Fruit fly (Drosophila melanogaster): ENCODE data around the gene CG45428.
A peak's percentile ranks its signal among the peaks of the same experiment; 100 is the strongest.

CG45428 gene

DNA sequence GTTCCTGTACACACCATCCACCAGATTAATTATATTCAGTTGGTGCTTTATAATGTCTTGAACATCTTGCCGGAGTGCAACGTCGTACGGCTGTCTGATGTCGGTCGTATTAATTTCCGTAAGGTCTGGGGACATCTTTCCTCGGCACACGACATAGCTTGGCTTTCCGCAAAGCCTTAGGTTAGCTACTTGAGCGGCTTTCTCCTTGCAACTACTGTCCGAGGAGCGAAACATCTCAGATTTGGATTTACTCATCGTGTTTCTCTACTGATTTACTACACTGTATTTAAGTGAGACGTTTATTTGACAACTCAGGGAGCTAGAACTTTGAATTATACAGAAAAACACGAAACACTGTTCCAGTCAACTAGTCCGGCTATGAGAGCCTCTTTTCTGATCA lies at the start of gene CG45428, which contains the start of gene CG11226:
TSS of gene CG45428 (minus strand) at position 303 of the 400 bp plus-strand sequence.
TSS of gene CG11226 (plus strand) at position 301 of the 400 bp plus-strand sequence.
- no peak for TF ChIP-seq CG17801 (GFP tag; optimal IDR thresholded peaks at IDR 0.05; ENCODE audit: partially characterized antibody)

DNA sequence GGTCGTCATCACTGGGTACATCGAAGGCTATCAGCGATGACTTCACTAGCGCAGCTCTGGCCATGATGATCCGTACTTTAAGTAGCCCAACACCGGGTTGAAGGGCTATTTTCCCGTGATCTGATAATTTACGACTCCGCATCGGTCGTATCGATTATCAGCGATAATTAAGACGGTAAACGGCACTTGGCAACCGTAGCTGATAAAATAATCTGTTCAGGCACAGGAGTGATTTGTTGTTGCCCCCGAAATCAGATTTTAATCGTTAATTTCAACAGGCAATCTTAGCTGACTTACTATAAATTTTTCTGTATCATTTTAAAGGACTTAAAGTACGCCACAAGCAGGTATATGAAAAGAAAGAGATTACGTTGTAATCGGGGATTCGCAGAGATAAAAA lies 49.0 kb upstream of the CG45428 start:
- TF ChIP-seq CG17801 (GFP tag; optimal IDR thresholded peaks at IDR 0.05; ENCODE audit: partially characterized antibody): no peak

- no peak for TF ChIP-seq CG17801 (GFP tag; optimal IDR thresholded peaks at IDR 0.05; ENCODE audit: partially characterized antibody)
Observed at dm6 chr3L:22884481-22884880, 47.6 kb upstream of the CG45428 start.

DNA sequence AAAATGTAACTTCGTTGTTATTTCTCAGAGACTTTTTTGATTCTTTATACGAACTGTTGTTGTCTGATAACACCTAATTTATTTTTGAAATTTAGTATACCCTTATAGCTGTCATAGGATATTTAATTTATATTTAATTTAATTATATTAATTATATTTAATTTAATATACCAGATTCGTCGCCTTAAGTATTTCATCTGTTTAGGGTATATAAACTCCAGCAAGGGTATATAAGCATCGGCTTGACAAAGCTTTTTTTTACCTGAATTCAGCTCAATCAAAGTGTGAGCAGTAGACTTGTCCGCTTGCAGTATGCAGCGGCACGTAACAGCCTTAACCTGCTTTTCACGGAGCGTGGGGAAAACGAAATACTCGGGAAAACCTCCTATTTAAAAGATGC lies 46.8 kb upstream of the CG45428 start:
- TF ChIP-seq CG17801 (GFP tag; optimal IDR thresholded peaks at IDR 0.05; ENCODE audit: partially characterized antibody): no peak

- TF ChIP-seq CG17801 (GFP tag; optimal IDR thresholded peaks at IDR 0.05; ENCODE audit: partially characterized antibody): no peak
Observed at dm6 chr3L:22880914-22881313, 44.0 kb upstream of the CG45428 start, which contains the start of gene slif. Gene slif (plus strand): TSS chr3L:22881045.

dm6 chr3L:22879344-22879723 lies 42.5 kb upstream of the CG45428 start:
- TF ChIP-seq CG17801 (GFP tag; optimal IDR thresholded peaks at IDR 0.05; ENCODE audit: partially characterized antibody): no peak

DNA sequence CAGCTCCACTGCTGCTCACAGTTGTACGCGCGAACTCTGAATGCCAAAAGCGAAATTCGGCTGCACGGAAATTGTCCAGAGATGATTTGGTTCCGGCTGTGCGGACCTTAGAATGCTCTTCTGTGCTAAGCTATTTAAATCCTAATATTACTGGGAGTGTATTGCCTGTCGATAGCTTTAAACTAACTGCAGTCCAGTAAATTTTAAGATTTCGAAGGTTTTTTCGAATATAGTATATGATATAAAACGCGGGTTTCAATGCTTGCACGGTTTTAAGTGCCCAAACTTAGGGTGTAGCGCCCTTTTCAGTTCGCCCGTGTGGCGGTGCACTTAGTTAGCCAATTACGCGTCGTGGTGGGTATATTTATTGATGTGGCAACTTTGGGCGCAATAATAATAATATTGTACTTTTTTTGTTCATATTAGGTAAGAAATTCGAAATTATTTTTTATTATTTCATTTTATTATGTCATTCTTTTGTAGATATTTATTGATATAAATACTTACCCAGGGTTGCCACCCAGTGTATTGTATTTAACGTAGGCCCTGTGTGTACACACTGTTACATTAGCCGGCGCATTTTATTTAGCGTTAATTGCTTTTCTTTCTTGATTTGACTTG lies 42.0 kb upstream of the CG45428 start, which contains the start of the genes Chro and Ssl1:
TSS of gene Chro (minus strand) at position 262 of the 621 bp plus-strand sequence.
TSS of gene Ssl1 (plus strand) at position 367 of the 621 bp plus-strand sequence.
- peak; percentile 100 for TF ChIP-seq CG17801 (GFP tag; optimal IDR thresholded peaks at IDR 0.05; ENCODE audit: partially characterized antibody)

- TF ChIP-seq CG17801 (GFP tag; optimal IDR thresholded peaks at IDR 0.05; ENCODE audit: partially characterized antibody): no peak
Observed at dm6 chr3L:22877934-22878333, 41.1 kb upstream of the CG45428 start.

- TF ChIP-seq CG17801 (GFP tag; optimal IDR thresholded peaks at IDR 0.05; ENCODE audit: partially characterized antibody): no peak
Observed at dm6 chr3L:22871845-22872361, 35.0 kb upstream of the CG45428 start, which contains the start of the genes CG11109 and Arf1. Gene CG11109 (plus strand): TSS chr3L:22872200. Gene Arf1 (minus strand): TSS chr3L:22872231.

DNA sequence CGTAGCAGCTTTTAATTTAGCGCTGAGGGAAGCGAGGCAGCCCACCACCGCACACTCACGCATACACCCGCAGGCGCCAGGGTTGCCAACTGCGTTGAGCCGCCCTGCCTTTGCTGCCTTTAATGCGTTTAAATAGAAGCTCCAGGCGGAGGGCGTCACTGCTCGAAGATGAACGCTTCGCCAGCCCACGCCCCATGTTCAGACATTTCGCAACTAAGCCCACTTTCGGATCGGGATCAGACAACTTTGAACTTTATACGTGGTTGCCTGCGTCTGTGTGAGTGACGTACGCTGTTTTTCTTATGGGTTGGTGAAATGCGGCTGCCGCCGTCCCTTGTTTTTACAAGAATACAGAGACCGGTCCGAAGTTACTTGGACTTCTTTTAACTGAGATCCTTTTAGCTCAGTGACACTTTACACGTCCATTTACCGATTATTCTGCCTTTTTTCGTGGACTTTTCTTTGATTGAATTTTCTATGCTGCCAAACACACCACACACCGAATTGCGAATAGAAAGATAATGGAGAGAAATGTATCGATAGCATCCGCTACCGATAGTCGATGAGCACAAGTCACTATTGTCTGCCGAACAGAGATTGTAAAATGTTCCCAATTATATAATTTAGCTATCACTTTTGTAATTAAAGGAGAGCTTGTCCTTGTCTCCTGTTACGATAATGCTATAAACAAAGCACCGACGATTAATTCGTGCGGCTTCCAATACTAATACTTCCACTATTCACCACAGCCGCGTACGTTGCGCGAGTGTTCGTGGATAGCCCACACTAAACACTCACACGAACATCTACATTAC lies 34.4 kb upstream of the CG45428 start:
- no peak for TF ChIP-seq CG17801 (GFP tag; optimal IDR thresholded peaks at IDR 0.05; ENCODE audit: partially characterized antibody)

- TF ChIP-seq CG17801 (GFP tag; optimal IDR thresholded peaks at IDR 0.05; ENCODE audit: partially characterized antibody): no peak
Observed at dm6 chr3L:22870378-22870777, 33.5 kb upstream of the CG45428 start.

dm6 chr3L:22868070-22868469 lies 31.2 kb upstream of the CG45428 start, which contains the start of gene EMC4:
Gene EMC4 (minus strand): TSS chr3L:22868243.
- TF ChIP-seq CG17801 (GFP tag; optimal IDR thresholded peaks at IDR 0.05; ENCODE audit: partially characterized antibody): peak; percentile 53

dm6 chr3L:22865061-22865418 lies 28.2 kb upstream of the CG45428 start:
- TF ChIP-seq CG17801 (GFP tag; optimal IDR thresholded peaks at IDR 0.05; ENCODE audit: partially characterized antibody): no peak

- peak; percentile 14 for TF ChIP-seq CG17801 (GFP tag; optimal IDR thresholded peaks at IDR 0.05; ENCODE audit: partially characterized antibody)
Observed at dm6 chr3L:22864254-22865060, 27.6 kb upstream of the CG45428 start, which contains the start of gene CG33170. Gene CG33170 (plus strand): TSS chr3L:22864600.

Measured in ovary, adult (tissue).